Fruit fly (Drosophila melanogaster): ENCODE measurements around the gene DNAlig3.

Gene DNAlig3

DNA sequence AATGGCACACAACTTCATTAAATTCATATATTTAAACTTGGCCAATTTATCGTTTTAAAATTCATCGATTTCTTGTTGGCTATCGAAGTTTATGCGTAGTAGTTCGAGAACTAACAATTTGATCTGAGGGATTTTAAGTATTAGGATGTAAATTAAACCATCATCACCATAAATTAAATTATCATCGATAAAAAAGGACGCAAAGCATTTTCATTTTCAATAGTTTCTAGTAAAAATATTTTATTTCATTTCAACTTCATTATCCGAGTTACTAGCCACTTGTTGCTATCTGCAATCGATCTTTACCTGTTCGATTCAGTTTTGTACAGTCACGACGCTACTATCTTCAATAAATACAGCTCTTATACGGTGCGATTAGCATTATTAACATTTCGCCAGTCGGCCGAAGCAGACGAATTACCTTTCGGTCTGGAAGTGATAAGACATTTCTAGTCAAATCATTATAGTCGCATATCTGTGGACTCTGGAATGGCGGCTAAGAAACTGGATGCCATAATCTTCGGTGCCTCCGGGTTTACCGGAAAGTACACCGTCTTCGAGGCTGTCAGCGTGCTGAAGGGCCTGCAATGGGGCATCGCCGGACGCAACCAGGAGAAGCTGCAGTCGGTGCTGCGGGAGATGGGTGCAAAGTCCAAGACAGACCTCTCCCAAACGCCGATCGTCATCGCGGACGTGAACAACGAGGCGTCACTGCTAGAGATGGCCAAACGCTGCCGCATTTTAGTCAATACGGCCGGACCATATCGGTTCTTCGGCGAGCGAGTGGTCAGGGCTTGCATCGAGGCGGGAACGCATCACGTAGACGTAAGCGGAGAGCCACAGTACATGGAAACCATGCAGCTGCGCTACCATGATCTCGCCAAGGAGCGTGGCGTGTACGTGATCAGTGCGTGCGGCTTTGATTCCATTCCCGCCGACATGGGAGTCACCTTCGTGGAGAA, 4.9 kb upstream of the DNAlig3 start, which contains the start of gene CG5167:
TSS of gene CG5167 (plus strand) at position 298 of the 962 bp plus-strand sequence.
- TF ChIP-seq CG1647 (GFP tag; optimal IDR thresholded peaks at IDR 0.05) (no peak), sens (GFP tag) (peak; percentile 89), exex (tag; optimal IDR thresholded peaks at IDR 0.05) (peak; percentile 89), BEAF-32 (GFP tag; optimal IDR thresholded peaks at IDR 0.05) (peak; percentile 38), stc (GFP tag; IDR thresholded peaks at IDR 0.05) (no peak), Antp (GFP tag; optimal IDR thresholded peaks at IDR 0.05) (no peak), ab (GFP tag; optimal IDR thresholded peaks at IDR 0.05) (no peak), gsb (GFP tag; IDR thresholded peaks at IDR 0.05) (no peak), Myb (GFP tag; optimal IDR thresholded peaks at IDR 0.05) (peak; percentile 9), CG17361 (GFP tag; IDR thresholded peaks at IDR 0.05) (peak; percentile 38; the same call in 1 of the 3 replicates), gce (GFP tag; IDR thresholded peaks at IDR 0.05) (0 out of 3 replicates have a peak, but pooled peaks have one; percentile 30), CG14965 (GFP tag; optimal IDR thresholded peaks at IDR 0.05; ENCODE audit: borderline replicate concordance) (no peak), Hmr (GFP tag; optimal IDR thresholded peaks at IDR 0.05) (peak; percentile 35), da (GFP tag; optimal IDR thresholded peaks at IDR 0.05) (no peak), BtbVII (GFP tag; optimal IDR thresholded peaks at IDR 0.05) (peak; percentile 63), gsb-n (tag; optimal IDR thresholded peaks at IDR 0.05) (peak; percentile 7), CG9437 (GFP tag; optimal IDR thresholded peaks at IDR 0.05) (peak; percentile 85), esg (GFP tag; conservative IDR thresholded peaks at IDR 0.05) (no peak), ERR (GFP tag; optimal IDR thresholded peaks at IDR 0.05) (no peak), CG4424 (GFP tag; optimal IDR thresholded peaks at IDR 0.05) (peak; percentile 11), HLH4C (GFP tag; IDR thresholded peaks at IDR 0.05; ENCODE audit: partially characterized antibody) (peak; percentile 39; the same call in 2 of the 3 replicates), zen (tag; optimal IDR thresholded peaks at IDR 0.05) (peak; percentile 57), CG17912 (GFP tag; optimal IDR thresholded peaks at IDR 0.05) (no peak), CG9609 (GFP tag; optimal IDR thresholded peaks at IDR 0.05) (no peak), dati (GFP tag; IDR thresholded peaks at IDR 0.05) (no peak), D19A (tag; optimal IDR thresholded peaks at IDR 0.05) (peak; percentile 51), Ets65A (GFP tag) (peak; percentile 44), Hr78 (GFP tag; optimal IDR thresholded peaks at IDR 0.05) (no peak), CG10366 (GFP tag; IDR thresholded peaks at IDR 0.05) (no peak), Hand (GFP tag; optimal IDR thresholded peaks at IDR 0.05) (no peak), gcm (GFP tag; optimal IDR thresholded peaks at IDR 0.05) (peak; percentile 19), Dad (GFP tag; optimal IDR thresholded peaks at IDR 0.05) (no peak), nom (GFP tag; optimal IDR thresholded peaks at IDR 0.05) (peak; percentile 95), gem (tag; optimal IDR thresholded peaks at IDR 0.05) (peak; percentile 78), CG8388 (GFP tag; optimal IDR thresholded peaks at IDR 0.05) (peak; percentile 24), CG3726 (GFP tag; IDR thresholded peaks at IDR 0.05) (no peak), Hr39 (optimal IDR thresholded peaks at IDR 0.05) (no peak), dysf (GFP tag; IDR thresholded peaks at IDR 0.05) (0 out of 3 replicates have a peak, but pooled peaks have one; percentile 22), HmgD (GFP tag; optimal IDR thresholded peaks at IDR 0.05) (no peak), Doc3 (GFP tag; IDR thresholded peaks at IDR 0.05; ENCODE audit: partially characterized antibody) (peak; percentile 53; the same call in 1 of the 3 replicates), CG4854 (GFP tag; optimal IDR thresholded peaks at IDR 0.05) (no peak), CG10147 (GFP tag; optimal IDR thresholded peaks at IDR 0.05) (peak; percentile 25), al (GFP tag; IDR thresholded peaks at IDR 0.05) (no peak), Oli (tag; optimal IDR thresholded peaks at IDR 0.05) (peak; percentile 2), Ada2b (GFP tag; IDR thresholded peaks at IDR 0.05) (no peak), CG1602 (GFP tag; optimal IDR thresholded peaks at IDR 0.05) (no peak), br (optimal IDR thresholded peaks at IDR 0.05) (no peak), dan (GFP tag; IDR thresholded peaks at IDR 0.05) (no peak), Dp (GFP tag; optimal IDR thresholded peaks at IDR 0.05) (peak; percentile 45)

Data from whole organism, embryonic.